Worm (Caenorhabditis elegans) whole organism, mixed stage, embryonic: Measurements from ENCODE around the gene ttc-17.
A peak's percentile ranks its signal among the peaks of the same experiment; 100 is the strongest.

Experiments
- M03D4.4 ChIP-seq: sonication (generic microtip); optimal IDR thresholded peaks from 2 replicates; lab custom pipeline; 2017; ENCODE audit warnings: mild to moderate bottlenecking, missing genetic modification characterization, missing compliant biosample characterization
- bed-3 ChIP-seq: fragments of 200-800 bp; sonication (Bioruptor generic); optimal IDR thresholded peaks from 3 replicates; lab custom pipeline; 2018; ENCODE audit warnings: mild to moderate bottlenecking, missing genetic modification characterization, moderate library complexity, missing compliant biosample characterization
- blmp-1 ChIP-seq: fragments of 150-350 bp; optimal IDR thresholded peaks from 2 replicates; lab custom pipeline; 2014; ENCODE audit warnings: missing biosample characterization, missing genetic modification characterization
- ceh-39 ChIP-seq: fragments of 150-350 bp; optimal IDR thresholded peaks from 2 replicates; lab custom pipeline; 2014; ENCODE audit warnings: missing biosample characterization, missing genetic modification characterization
- ces-1 ChIP-seq: fragments of 150-350 bp; optimal IDR thresholded peaks from 2 replicates; lab custom pipeline; 2014; ENCODE audit warnings: missing biosample characterization, missing genetic modification reagents, missing genetic modification characterization
- cnd-1 ChIP-seq: fragments of 200-800 bp; sonication (Bioruptor generic); optimal IDR thresholded peaks from 2 replicates; lab custom pipeline; 2018; ENCODE audit warnings: mild to moderate bottlenecking, missing genetic modification characterization, missing compliant biosample characterization
- drap-1 ChIP-seq: fragments of 200-800 bp; sonication (Bioruptor generic); optimal IDR thresholded peaks from 3 replicates; lab custom pipeline; 2018; ENCODE audit warnings: mild to moderate bottlenecking, missing genetic modification characterization, missing compliant biosample characterization
- elt-1 ChIP-seq: sonication (generic microtip); optimal IDR thresholded peaks from 2 replicates; lab custom pipeline; 2017; ENCODE audit warnings: missing genetic modification characterization, mild to moderate bottlenecking, missing compliant biosample characterization, antibody characterized with exemption, moderate library complexity, borderline replicate concordance; ENCODE audit not compliant: insufficient read depth
- elt-3 ChIP-seq: fragments of 150-350 bp; optimal IDR thresholded peaks from 2 replicates; lab custom pipeline; 2014; ENCODE audit warnings: missing biosample characterization, missing genetic modification characterization
- flh-1 ChIP-seq: fragments of 200-800 bp; sonication (Bioruptor generic); optimal IDR thresholded peaks from 2 replicates; lab custom pipeline; 2018; ENCODE audit warnings: mild to moderate bottlenecking, missing genetic modification characterization, moderate library complexity, missing compliant biosample characterization
- ham-2 ChIP-seq: fragments of 200-800 bp; sonication (Bioruptor generic); optimal IDR thresholded peaks from 2 replicates; lab custom pipeline; 2018; ENCODE audit warnings: mild to moderate bottlenecking, missing genetic modification characterization, missing compliant biosample characterization
- hlh-1 ChIP-seq: fragments of 150-350 bp; optimal IDR thresholded peaks from 2 replicates; lab custom pipeline; 2014; ENCODE audit warnings: missing biosample characterization, missing genetic modification reagents, missing genetic modification characterization
- lin-13 ChIP-seq: fragments of 150-350 bp; optimal IDR thresholded peaks from 2 replicates; lab custom pipeline; 2014; ENCODE audit warnings: missing biosample characterization, missing genetic modification characterization
- lin-32 ChIP-seq: fragments of 200-800 bp; sonication (Bioruptor generic); optimal IDR thresholded peaks from 2 replicates; lab custom pipeline; 2018; ENCODE audit warnings: mild to moderate bottlenecking, missing genetic modification characterization, missing compliant biosample characterization
- mab-5 ChIP-seq: fragments of 150-350 bp; optimal IDR thresholded peaks from 2 replicates; lab custom pipeline; 2014; ENCODE audit warnings: missing biosample characterization, missing genetic modification characterization
- mep-1 ChIP-seq: fragments of 150-350 bp; optimal IDR thresholded peaks from 2 replicates; lab custom pipeline; 2017; ENCODE audit warnings: missing biosample characterization, missing genetic modification reagents, missing genetic modification characterization, inconsistent platforms
- mls-2 ChIP-seq: sonication (generic microtip); optimal IDR thresholded peaks from 2 replicates; lab custom pipeline; 2016; ENCODE audit warnings: mild to moderate bottlenecking, missing genetic modification characterization, moderate library complexity, missing compliant biosample characterization
- nhr-12 ChIP-seq: fragments of 150-350 bp; optimal IDR thresholded peaks from 2 replicates; lab custom pipeline; 2014; ENCODE audit warnings: missing biosample characterization, missing genetic modification characterization
- nhr-237 ChIP-seq: fragments of 150-350 bp; optimal IDR thresholded peaks from 2 replicates; lab custom pipeline; 2014; ENCODE audit warnings: missing biosample characterization, missing genetic modification characterization
- nhr-28 ChIP-seq: fragments of 150-350 bp; optimal IDR thresholded peaks from 2 replicates; lab custom pipeline; 2014; ENCODE audit warnings: missing biosample characterization, missing genetic modification characterization
- pha-4 ChIP-seq: fragments of 150-350 bp; optimal IDR thresholded peaks from 2 replicates; lab custom pipeline; 2018; ENCODE audit warnings: missing biosample characterization, missing genetic modification reagents, missing genetic modification characterization
- sem-2 ChIP-seq: fragments of 200-800 bp; sonication (Bioruptor generic); optimal IDR thresholded peaks from 2 replicates; lab custom pipeline; 2018; ENCODE audit warnings: mild to moderate bottlenecking, missing genetic modification characterization, missing compliant biosample characterization
- snpc-4 ChIP-seq: fragments of 150-350 bp; optimal IDR thresholded peaks from 2 replicates; lab custom pipeline; 2014; ENCODE audit warnings: missing biosample characterization, missing genetic modification characterization
- sptf-1 ChIP-seq: sonication (generic microtip); optimal IDR thresholded peaks from 2 replicates; lab custom pipeline; 2017; ENCODE audit warnings: mild to moderate bottlenecking, missing genetic modification characterization, moderate library complexity, missing compliant biosample characterization
- tbx-8 ChIP-seq: fragments of 200-800 bp; sonication (Bioruptor generic); optimal IDR thresholded peaks from 2 replicates; lab custom pipeline; 2018; ENCODE audit warnings: mild to moderate bottlenecking, missing genetic modification characterization, moderate library complexity, missing compliant biosample characterization
- unc-120 ChIP-seq: sonication (generic microtip); optimal IDR thresholded peaks from 2 replicates; lab custom pipeline; 2017; ENCODE audit warnings: missing genetic modification characterization, missing compliant biosample characterization; ENCODE audit not compliant: poor library complexity, severe bottlenecking
- unc-39 ChIP-seq: fragments of 150-350 bp; optimal IDR thresholded peaks from 2 replicates; lab custom pipeline; 2014; ENCODE audit warnings: missing biosample characterization, missing genetic modification characterization
- unc-62 ChIP-seq: fragments of 150-350 bp; optimal IDR thresholded peaks from 2 replicates; lab custom pipeline; 2014; ENCODE audit warnings: missing biosample characterization, missing genetic modification reagents, missing genetic modification characterization
- zip-8 ChIP-seq: fragments of 150-350 bp; optimal IDR thresholded peaks from 2 replicates; lab custom pipeline; 2014; ENCODE audit warnings: missing biosample characterization, missing genetic modification characterization
- ztf-11 ChIP-seq: fragments of 150-350 bp; optimal IDR thresholded peaks from 2 replicates; lab custom pipeline; 2014; ENCODE audit warnings: missing biosample characterization, missing genetic modification characterization

The ttc-17 gene

DNA sequence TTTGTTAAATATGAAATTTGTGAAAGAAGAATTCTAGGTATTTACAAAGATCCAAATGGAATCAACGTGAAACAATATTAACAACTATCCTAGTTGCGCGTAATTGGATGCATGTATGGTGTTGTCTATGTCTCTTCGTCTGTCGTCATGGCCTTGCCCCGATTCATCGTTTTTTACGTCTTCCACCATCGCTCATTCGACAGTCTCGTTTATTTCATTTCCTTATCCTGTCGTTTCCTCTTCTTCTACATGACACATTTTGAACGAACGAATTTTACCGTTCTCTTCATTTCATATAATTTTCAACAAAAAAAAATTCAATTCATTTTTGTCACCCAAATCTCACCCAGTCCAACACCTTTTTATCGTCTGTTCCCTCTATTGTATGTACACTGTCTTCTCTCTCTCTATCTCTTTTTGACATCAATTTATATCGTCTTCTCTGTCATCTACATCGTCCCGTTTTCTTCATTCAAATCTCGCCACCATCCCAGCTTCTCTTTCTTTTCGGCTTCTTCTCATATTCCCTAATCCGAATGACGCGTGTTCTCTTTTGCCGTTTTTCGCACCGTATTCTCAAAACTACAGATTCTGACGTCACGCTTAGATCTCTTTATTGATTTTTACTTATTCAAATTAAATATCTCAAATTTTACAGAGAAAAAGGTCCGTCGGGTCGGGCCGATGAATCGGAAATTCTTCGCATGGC, at the start of gene ttc-17:
TSS of gene ttc-17 (plus strand) at position 659 of the 709 bp plus-strand sequence.
- TF ChIP-seq flh-1 (GFP tag; lab: Kevin White, UChicago): no peak
- TF ChIP-seq ham-2 (GFP tag; lab: Kevin White, UChicago): peak; percentile 17
- TF ChIP-seq ces-1 (GFP tag; lab: Kevin White, UChicago): peak; percentile 34
- no peak for TF ChIP-seq lin-13 (tag; lab: Kevin White, UChicago)
- no peak for TF ChIP-seq lin-32

DNA sequence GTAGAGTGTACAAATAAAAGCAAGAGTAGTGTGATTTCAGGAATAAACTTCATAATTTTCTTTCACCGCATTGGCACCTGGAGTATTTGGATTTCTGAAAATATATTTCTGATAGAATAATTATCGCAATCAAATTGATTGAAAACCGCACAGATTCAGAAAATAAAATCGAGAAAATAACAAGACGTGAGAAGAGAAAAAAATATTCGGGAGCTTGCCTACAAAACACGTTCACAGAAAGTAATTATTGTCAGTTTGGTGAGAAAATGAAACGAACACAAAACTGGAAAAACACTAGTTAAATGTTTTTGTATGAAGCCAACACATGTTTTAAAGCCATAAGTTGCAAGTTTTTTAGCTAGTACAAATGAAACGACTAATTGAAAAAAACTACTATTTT, 42.9 kb upstream of the ttc-17 start, which contains the start of gene mod-1:
TSS of gene mod-1 (minus strand) at position 101 of the 400 bp plus-strand sequence.
- TF ChIP-seq ceh-39 (tag; lab: Kevin White, UChicago): no peak
- no peak for TF ChIP-seq blmp-1 (tag; lab: Kevin White, UChicago)
- no peak for TF ChIP-seq ham-2 (GFP tag; lab: Kevin White, UChicago)
- no peak for TF ChIP-seq unc-62
- TF ChIP-seq tbx-8 (GFP tag; lab: Kevin White, UChicago): no peak
- no peak for TF ChIP-seq lin-32
- no peak for TF ChIP-seq unc-39 (tag; lab: Kevin White, UChicago)
- no peak for TF ChIP-seq pha-4 (tag; lab: Kevin White, UChicago)
- no peak for TF ChIP-seq ztf-11
- no peak for TF ChIP-seq mls-2
- no peak for TF ChIP-seq lin-13 (tag; lab: Kevin White, UChicago)
- TF ChIP-seq ces-1 (GFP tag; lab: Kevin White, UChicago): no peak
- no peak for TF ChIP-seq hlh-1 (tag; lab: Kevin White, UChicago)
- TF ChIP-seq sptf-1 (tag; lab: Kevin White, UChicago): no peak
- no peak for TF ChIP-seq snpc-4 (tag; lab: Kevin White, UChicago)
- TF ChIP-seq nhr-28: no peak
- TF ChIP-seq, all 35 proteins: peak for 0

DNA sequence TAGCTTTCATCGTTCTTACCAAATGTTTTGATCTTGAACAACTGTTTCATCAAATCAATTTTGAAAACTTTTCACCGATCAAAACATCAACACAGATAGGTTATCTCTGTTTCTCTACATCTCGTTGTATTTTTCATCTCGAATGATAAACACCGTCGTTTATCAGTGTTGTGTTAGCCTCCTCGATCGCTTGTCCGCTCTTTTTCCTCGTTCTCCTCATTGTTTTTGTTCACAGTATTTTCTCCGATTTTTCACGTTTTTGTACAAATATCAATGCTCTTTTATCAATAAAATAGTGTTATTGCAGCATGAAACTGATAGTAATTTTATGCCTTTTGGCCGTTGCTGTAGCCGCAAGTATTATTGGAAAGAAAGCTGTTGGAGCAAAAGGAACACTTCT, 34.1 kb upstream of the ttc-17 start, which contains the start of gene ttr-47:
TSS of gene ttr-47 (plus strand) at position 308 of the 400 bp plus-strand sequence.
- peak; percentile 2 for TF ChIP-seq hlh-1 (tag; lab: Kevin White, UChicago)
- no peak for TF ChIP-seq pha-4 (tag; lab: Kevin White, UChicago)
- no peak for TF ChIP-seq blmp-1 (tag; lab: Kevin White, UChicago)
- TF ChIP-seq unc-39 (tag; lab: Kevin White, UChicago): no peak
- no peak for TF ChIP-seq lin-13 (tag; lab: Kevin White, UChicago)
- no peak for TF ChIP-seq tbx-8 (GFP tag; lab: Kevin White, UChicago)
- TF ChIP-seq, all 35 proteins: peak for 1

DNA sequence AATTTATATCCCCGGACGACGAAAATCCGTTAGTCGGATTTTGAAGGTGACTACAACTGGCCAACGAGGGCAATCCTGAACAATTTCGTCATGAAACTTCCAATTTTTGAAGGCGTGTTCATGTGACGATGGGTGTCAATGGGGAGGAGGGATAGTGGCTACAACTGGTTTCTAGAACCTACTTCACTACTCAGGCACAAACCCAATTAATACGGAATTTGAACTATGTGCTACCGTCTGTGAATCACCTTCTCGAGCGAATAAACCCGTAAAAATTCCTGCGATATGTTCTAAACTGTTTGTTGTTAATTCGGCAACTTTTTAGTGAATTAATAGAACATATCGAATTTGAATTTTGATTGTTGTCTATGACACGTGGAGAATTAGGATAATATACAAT, 29.1 kb upstream of the ttc-17 start:
- TF ChIP-seq hlh-1 (tag; lab: Kevin White, UChicago) (no peak), ztf-11 (no peak), pha-4 (tag; lab: Kevin White, UChicago) (no peak), unc-120 (tag; lab: Kevin White, UChicago) (no peak), drap-1 (GFP tag; lab: Kevin White, UChicago) (no peak), unc-62 (no peak), M03D4.4 (tag; lab: Kevin White, UChicago) (no peak), nhr-28 (no peak), elt-1 (tag; lab: Kevin White, UChicago) (no peak), bed-3 (no peak), cnd-1 (no peak), flh-1 (GFP tag; lab: Kevin White, UChicago) (no peak), zip-8 (tag; lab: Kevin White, UChicago) (no peak), sem-2 (GFP tag; lab: Kevin White, UChicago) (no peak), tbx-8 (GFP tag; lab: Kevin White, UChicago) (no peak)

DNA sequence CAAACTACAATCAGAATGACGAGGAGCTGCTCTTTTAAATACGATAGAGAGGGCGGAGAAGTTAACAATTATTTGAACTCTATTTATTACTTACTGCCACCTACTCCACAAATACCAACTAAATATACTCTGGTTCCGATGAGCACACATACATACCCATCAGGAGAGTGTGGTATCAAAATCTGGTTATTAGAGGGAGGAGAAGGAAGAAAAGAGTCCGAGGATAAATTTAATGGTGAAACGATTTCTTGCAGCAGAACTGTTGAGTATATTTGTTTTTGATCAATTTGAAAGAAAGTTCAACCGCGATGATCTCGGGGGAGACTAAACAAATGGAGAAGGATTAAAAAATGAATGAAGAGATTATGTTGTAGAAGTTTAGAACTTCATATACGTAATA, 27.9 kb upstream of the ttc-17 start, which contains the start of gene H14N18.4:
TSS of gene H14N18.4 (minus strand) at position 12 of the 400 bp plus-strand sequence.
- TF ChIP-seq lin-32: no peak
- no peak for TF ChIP-seq drap-1 (GFP tag; lab: Kevin White, UChicago)
- no peak for TF ChIP-seq tbx-8 (GFP tag; lab: Kevin White, UChicago)
- TF ChIP-seq lin-13 (tag; lab: Kevin White, UChicago): no peak
- TF ChIP-seq unc-120 (tag; lab: Kevin White, UChicago): no peak
- no peak for TF ChIP-seq ztf-11

DNA sequence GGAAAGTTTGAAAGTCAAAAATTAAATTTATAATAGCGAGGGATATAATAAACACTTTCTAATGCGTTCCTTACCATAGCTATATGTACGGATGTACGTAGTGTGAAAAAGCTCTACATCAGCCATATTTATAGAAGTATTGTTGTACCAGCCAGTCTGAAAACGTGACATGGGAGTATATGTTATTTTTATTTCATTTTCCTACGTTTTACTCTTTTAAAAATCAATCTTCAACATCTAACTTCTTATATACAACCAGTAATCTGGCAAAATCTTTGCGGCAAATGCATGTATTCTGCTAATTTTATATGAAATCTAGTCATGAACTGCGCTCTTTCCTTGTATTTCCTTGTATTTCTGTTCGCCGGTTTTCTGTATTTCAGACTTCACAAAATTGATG, 24.5 kb upstream of the ttc-17 start, which contains the start of gene H14N18.2:
TSS of gene H14N18.2 (plus strand) at position 301 of the 400 bp plus-strand sequence.
- TF ChIP-seq nhr-12 (tag; lab: Kevin White, UChicago) (no peak), elt-3 (no peak), nhr-237 (tag; lab: Kevin White, UChicago) (no peak), lin-32 (no peak), mab-5 (no peak), mep-1 (tag; lab: Kevin White, UChicago) (no peak), flh-1 (GFP tag; lab: Kevin White, UChicago) (no peak), sptf-1 (tag; lab: Kevin White, UChicago) (no peak), sem-2 (GFP tag; lab: Kevin White, UChicago) (no peak), ces-1 (GFP tag; lab: Kevin White, UChicago) (no peak), hlh-1 (tag; lab: Kevin White, UChicago) (no peak)
- TF ChIP-seq, all 35 proteins: peak for 0
